Worm (Caenorhabditis elegans): ENCODE measurements around the gene hsb-1.

DNA sequence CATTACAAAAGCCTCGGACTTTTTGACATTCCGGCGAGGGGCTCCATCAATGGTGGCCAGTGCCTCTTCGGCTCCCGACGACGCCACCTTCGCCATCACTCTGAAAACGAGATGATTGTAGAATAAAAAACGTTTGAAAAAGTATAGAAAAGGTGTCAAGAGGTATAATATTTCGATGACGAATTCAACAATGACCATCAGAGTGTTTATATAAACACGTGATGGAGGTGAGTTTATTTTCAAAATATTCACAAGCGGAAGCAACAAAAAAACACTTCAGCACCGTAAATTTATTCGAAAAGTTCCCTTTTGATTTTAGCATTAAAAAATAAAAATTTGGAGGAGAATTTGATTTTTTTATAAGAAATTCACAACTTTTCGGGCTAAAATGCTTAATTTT lies 47.6 kb upstream of the hsb-1 start, which contains the start of gene efa-6:
- TF ChIP-seq lsy-2 (tag; optimal IDR thresholded peaks at IDR 0.05) (no peak), unc-62 (GFP tag; optimal IDR thresholded peaks at IDR 0.05) (no peak), lin-11 (tag; optimal IDR thresholded peaks at IDR 0.05) (no peak), ama-1 (optimal IDR thresholded peaks at IDR 0.05) (no peak), unc-39 (tag; optimal IDR thresholded peaks at IDR 0.05) (no peak), sem-4 (tag; optimal IDR thresholded peaks at IDR 0.05) (no peak), elt-3 (tag; optimal IDR thresholded peaks at IDR 0.05) (no peak), elt-1 (tag; optimal IDR thresholded peaks at IDR 0.05) (no peak), zag-1 (tag; optimal IDR thresholded peaks at IDR 0.05) (no peak), ceh-82 (tag; optimal IDR thresholded peaks at IDR 0.05) (no peak), lin-39 (tag; optimal IDR thresholded peaks at IDR 0.05) (no peak), nhr-12 (tag; optimal IDR thresholded peaks at IDR 0.05) (no peak)
